Worm (Caenorhabditis elegans): ENCODE measurements around the gene denn-4.

The denn-4 gene

ce11 chrIV:1915549-1915948 lies 8.3 kb upstream of the denn-4 start:
- TF ChIP-seq him-1 (tag; optimal IDR thresholded peaks at IDR 0.05), result no peak
- TF ChIP-seq W03F9.2 (tag; optimal IDR thresholded peaks at IDR 0.05), result no peak
- no peak for TF ChIP-seq dao-5 (tag; optimal IDR thresholded peaks at IDR 0.05)

ce11 chrIV:1916247-1916646 lies 7.6 kb upstream of the denn-4 start:
- no peak for TF ChIP-seq W03F9.2 (tag; optimal IDR thresholded peaks at IDR 0.05)
- no peak for TF ChIP-seq him-1 (tag; optimal IDR thresholded peaks at IDR 0.05)
- TF ChIP-seq dao-5 (tag; optimal IDR thresholded peaks at IDR 0.05), result no peak

DNA sequence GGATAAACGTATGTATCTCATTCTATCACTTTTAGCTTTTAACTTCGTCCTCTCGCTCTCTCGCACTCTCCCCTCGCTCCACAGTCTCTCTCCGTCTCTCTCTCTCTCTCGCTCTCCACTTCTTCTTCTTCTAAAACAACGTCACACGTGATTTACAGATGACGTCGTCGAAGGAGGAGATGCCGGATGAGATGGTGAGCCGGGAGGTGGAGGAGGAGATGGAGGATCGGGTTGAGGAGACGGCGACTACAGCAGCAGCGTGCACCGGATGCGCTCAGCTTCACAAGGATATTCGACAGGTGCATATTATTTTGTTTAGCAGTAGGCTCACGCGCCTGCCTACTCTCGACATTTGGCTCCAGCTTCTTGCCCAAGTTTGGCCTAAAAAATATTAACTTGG lies 6.0 kb upstream of the denn-4 start, which contains the start of gene elt-6:
Gene elt-6, plus strand, starts transcription at position 159 of the 400 bp plus-strand sequence.
- TF ChIP-seq W03F9.2 (tag; optimal IDR thresholded peaks at IDR 0.05) (no peak), him-1 (tag; optimal IDR thresholded peaks at IDR 0.05) (no peak), dao-5 (tag; optimal IDR thresholded peaks at IDR 0.05) (no peak)

DNA sequence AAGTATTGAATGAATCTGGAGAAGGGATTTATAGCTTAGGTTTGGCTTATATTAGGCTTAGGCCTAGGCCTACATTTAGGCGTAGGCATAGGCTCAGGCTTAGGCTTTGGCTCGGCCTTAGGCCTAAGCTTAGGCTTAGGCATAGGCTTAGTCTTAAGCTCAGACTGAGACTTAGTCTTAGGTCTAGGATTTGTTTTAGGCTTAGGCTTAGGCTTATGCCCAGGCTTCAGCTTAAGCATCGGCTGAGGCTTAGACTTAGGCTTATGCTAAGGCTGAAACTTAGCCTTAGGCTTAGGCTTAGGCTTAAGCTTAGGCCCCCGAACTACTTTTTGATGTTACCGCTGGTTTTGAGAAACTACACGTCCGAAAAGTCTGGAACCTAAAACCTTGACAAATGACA lies 3.3 kb upstream of the denn-4 start:
- TF ChIP-seq dao-5 (tag; optimal IDR thresholded peaks at IDR 0.05) (no peak), him-1 (tag; optimal IDR thresholded peaks at IDR 0.05) (no peak), W03F9.2 (tag; optimal IDR thresholded peaks at IDR 0.05) (no peak)

- TF ChIP-seq W03F9.2 (tag; optimal IDR thresholded peaks at IDR 0.05) (no peak), dao-5 (tag; optimal IDR thresholded peaks at IDR 0.05) (no peak), him-1 (tag; optimal IDR thresholded peaks at IDR 0.05) (no peak)
Observed at ce11 chrIV:1924178-1924577, 377 bp downstream of the denn-4 start.

DNA sequence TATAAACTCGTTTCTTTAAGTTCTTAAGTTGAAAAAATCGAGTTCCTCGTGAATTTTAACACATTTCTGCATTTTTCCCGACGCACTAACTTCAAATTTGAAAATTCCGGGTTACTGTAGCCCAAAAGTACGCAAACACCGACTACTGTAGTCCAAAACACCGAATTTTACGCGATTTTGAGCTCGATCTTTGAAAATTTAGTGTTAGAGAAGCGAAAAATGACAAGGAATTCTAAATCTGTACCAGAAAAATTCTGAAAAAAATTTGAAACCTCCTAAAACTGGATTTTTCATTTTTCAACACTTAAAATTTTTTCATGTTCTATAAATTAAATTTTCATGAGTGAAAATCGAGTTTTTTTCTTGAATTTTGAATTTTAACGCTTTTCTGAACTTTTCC lies 21.4 kb downstream of the denn-4 start:
- no peak for TF ChIP-seq dao-5 (tag; optimal IDR thresholded peaks at IDR 0.05)
- TF ChIP-seq W03F9.2 (tag; optimal IDR thresholded peaks at IDR 0.05), result no peak
- no peak for TF ChIP-seq him-1 (tag; optimal IDR thresholded peaks at IDR 0.05)

- TF ChIP-seq dao-5 (tag; optimal IDR thresholded peaks at IDR 0.05) (no peak), W03F9.2 (tag; optimal IDR thresholded peaks at IDR 0.05) (no peak), him-1 (tag; optimal IDR thresholded peaks at IDR 0.05) (no peak)
Observed at ce11 chrIV:1947891-1948290, 24.1 kb downstream of the denn-4 start, which contains the start of gene tsen-54. Gene tsen-54 (plus strand): TSS chrIV:1948191.

- TF ChIP-seq W03F9.2 (tag; optimal IDR thresholded peaks at IDR 0.05) (no peak), dao-5 (tag; optimal IDR thresholded peaks at IDR 0.05) (no peak), him-1 (tag; optimal IDR thresholded peaks at IDR 0.05) (no peak)
Observed at ce11 chrIV:1952312-1952711, 28.5 kb downstream of the denn-4 start.

- no peak for TF ChIP-seq W03F9.2 (tag; optimal IDR thresholded peaks at IDR 0.05)
- TF ChIP-seq him-1 (tag; optimal IDR thresholded peaks at IDR 0.05), result no peak
- no peak for TF ChIP-seq dao-5 (tag; optimal IDR thresholded peaks at IDR 0.05)
Observed at ce11 chrIV:1953132-1953629, 29.4 kb downstream of the denn-4 start, which contains the start of gene F52C12.2. Gene F52C12.2 (plus strand): TSS chrIV:1953579.

ce11 chrIV:1956411-1956810 lies 32.6 kb downstream of the denn-4 start, which contains the start of gene F52C12.6:
Gene F52C12.6 (plus strand): TSS chrIV:1956711.
- TF ChIP-seq him-1 (tag; optimal IDR thresholded peaks at IDR 0.05) (no peak), W03F9.2 (tag; optimal IDR thresholded peaks at IDR 0.05) (no peak)

ce11 chrIV:1959554-1959953 lies 35.8 kb downstream of the denn-4 start, which contains the start of gene tdpo-1:
Gene tdpo-1 (plus strand): TSS chrIV:1959854.
- TF ChIP-seq W03F9.2 (tag; optimal IDR thresholded peaks at IDR 0.05) (no peak), dao-5 (tag; optimal IDR thresholded peaks at IDR 0.05) (no peak), him-1 (tag; optimal IDR thresholded peaks at IDR 0.05) (no peak)

DNA sequence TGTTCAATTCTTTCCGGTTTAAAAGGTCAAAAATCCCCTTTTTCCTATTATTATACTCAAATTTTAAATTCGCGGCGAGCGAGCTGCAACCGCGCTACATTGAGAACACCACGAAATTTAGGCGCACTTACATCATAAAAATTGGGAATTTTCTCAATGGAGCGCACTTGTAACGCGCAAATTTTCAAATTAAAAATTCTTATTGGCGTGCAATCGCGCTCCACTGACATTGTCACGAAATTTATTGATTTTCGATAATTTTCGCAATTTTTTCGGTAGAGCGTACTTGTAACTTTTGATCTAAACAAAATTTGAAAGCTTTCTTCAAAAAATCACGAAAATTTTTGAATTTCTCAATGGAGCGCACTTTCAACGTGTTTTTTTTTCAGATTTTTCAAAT lies 39.4 kb downstream of the denn-4 start, which contains the start of gene ulp-3:
Gene ulp-3, plus strand, starts transcription at position 388 of the 400 bp plus-strand sequence.
- TF ChIP-seq him-1 (tag; optimal IDR thresholded peaks at IDR 0.05) (no peak), dao-5 (tag; optimal IDR thresholded peaks at IDR 0.05) (no peak), W03F9.2 (tag; optimal IDR thresholded peaks at IDR 0.05) (no peak)

DNA sequence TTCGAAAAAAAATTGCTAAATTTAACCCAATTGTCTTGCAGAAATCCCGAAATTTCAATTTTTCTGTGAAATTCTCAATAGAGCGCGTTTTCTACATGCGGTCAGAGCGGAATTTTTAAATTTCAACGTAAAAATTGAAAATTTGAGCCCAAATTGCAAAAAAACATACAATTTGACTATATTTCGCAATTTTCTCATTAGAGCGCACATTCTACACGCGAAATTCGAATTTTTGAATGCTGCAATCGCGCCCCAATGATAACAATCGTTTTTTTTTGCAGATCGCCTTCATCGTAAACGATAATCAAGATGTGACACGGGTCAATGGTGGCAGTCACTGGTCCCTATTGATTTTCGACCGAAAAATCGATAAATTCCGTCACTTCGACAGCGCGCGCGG lies 40.3 kb downstream of the denn-4 start:
- TF ChIP-seq him-1 (tag; optimal IDR thresholded peaks at IDR 0.05) (no peak), dao-5 (tag; optimal IDR thresholded peaks at IDR 0.05) (no peak), W03F9.2 (tag; optimal IDR thresholded peaks at IDR 0.05) (no peak)

ce11 chrIV:1965135-1965534 lies 41.3 kb downstream of the denn-4 start, which contains the start of gene Y48A5A.1:
Gene Y48A5A.1 (plus strand): TSS chrIV:1965481.
- TF ChIP-seq him-1 (tag; optimal IDR thresholded peaks at IDR 0.05) (no peak), W03F9.2 (tag; optimal IDR thresholded peaks at IDR 0.05) (no peak), dao-5 (tag; optimal IDR thresholded peaks at IDR 0.05) (no peak)

DNA sequence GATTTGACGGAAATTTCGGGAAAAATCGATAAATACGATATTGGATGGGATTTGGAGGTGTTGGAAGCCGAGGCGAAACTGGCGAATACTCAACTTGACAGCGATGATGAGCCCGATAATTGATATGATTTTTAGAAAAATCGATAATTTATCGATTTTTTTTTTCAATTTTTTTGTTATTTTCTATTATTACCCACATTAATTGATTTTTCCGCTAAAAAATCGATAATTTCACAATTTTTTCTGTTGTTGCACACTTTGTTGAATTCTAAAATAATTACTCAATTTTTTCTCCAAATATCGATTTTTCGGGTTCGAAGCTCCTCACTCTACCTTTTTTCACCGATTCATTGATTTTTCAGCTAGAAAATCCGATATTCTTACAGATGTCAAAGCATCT lies 45.6 kb downstream of the denn-4 start, which contains the start of gene Y48A5A.3:
Gene Y48A5A.3, plus strand, starts transcription at position 385 of the 400 bp plus-strand sequence.
- TF ChIP-seq him-1 (tag; optimal IDR thresholded peaks at IDR 0.05), result no peak
- TF ChIP-seq dao-5 (tag; optimal IDR thresholded peaks at IDR 0.05), result no peak
- no peak for TF ChIP-seq W03F9.2 (tag; optimal IDR thresholded peaks at IDR 0.05)
